Worm (Caenorhabditis elegans) whole organism, L1 larva: ENCODE measurements around the gene lmtr-2.
"Not testable (repeated sequence)": the region's sequence is repeated elsewhere in the genome, so short reads cannot be mapped to it uniquely, and the experiment has no call there.

Source experiments
- C16A3.4 ChIP-seq: fragments of 150-350 bp; optimal IDR thresholded peaks from 2 replicates; lab custom pipeline; 2014; ENCODE audit warnings: missing biosample characterization, missing genetic modification characterization
- aha-1 ChIP-seq: fragments of 150-350 bp; optimal IDR thresholded peaks from 2 replicates; lab custom pipeline; 2014; ENCODE audit warnings: missing biosample characterization, missing genetic modification characterization
- ama-1 ChIP-seq: fragments of 150-350 bp; optimal IDR thresholded peaks from 2 replicates; lab custom pipeline; 2014
- dpl-1 ChIP-seq, 3 experiments: fragments of 150-350 bp in 2 of 3; sonication (generic microtip) in 1 of 3; optimal IDR thresholded peaks; 2 replicates each; lab custom pipeline; 2014 to 2017; ENCODE audit warnings: missing biosample characterization in 3 of 3, missing genetic modification characterization in 3 of 3, missing genetic modification reagents in 3 of 3
- swsn-7 ChIP-seq: sonication (generic microtip); optimal IDR thresholded peaks from 2 replicates; lab custom pipeline; 2016; ENCODE audit warnings: missing genetic modification characterization, missing compliant biosample characterization

DNA sequence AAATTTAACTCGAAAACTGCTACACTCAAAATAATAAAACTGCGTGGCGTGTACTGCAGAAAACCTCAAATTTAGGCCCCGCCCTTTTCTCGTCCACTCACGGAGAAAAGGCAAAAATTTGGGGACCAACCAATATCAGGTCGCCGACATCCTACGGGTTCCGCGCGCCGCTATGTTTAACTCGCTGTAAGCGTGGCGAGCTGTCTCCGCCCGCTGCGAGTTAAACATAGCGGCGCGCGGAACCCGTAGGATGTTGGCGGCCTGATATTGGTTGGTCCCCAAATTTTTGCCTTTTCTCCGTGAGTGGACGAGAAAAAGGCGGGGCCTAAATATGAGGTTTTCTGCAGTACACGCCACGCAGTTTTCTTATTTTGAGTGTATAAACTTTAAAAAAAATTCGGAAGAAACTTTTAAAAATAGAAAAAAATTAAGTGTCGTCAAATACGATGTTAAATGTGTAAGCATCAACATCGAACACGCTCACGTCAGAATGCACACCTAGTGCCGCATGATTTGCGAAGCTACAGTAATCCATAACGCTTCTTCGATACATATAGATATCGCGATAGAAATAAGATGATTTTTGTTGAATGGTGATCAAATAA is 3.9 kb upstream of the lmtr-2 start:
- not testable (repeated sequence) for TF ChIP-seq swsn-7 (tag; lab: Kevin White, UChicago); ama-1 (lab: Kevin White, UChicago); C16A3.4; aha-1 (tag; lab: Kevin White, UChicago); dpl-1 (GFP tag; optimal IDR thresholded peaks at IDR 0.05; lab: Kevin White, UChicago)
